Worm (Caenorhabditis elegans) whole organism, L4 larva: ENCODE data around the gene twf-2.

Experiments
- F26F4.8 ChIP-seq: fragments of 200-800 bp; sonication (Bioruptor generic); conservative IDR thresholded peaks from 2 replicates; pipeline ENCODE4 v1.3.6; 2022; ENCODE audit warnings: missing genetic modification characterization, missing compliant biosample characterization
- F37D6.2 ChIP-seq: sonication (generic microtip); optimal IDR thresholded peaks from 2 replicates; lab custom pipeline; 2016; ENCODE audit warnings: mild to moderate bottlenecking, missing genetic modification characterization, missing compliant biosample characterization
- F49E8.2 ChIP-seq: sonication (generic microtip); optimal IDR thresholded peaks from 2 replicates; lab custom pipeline; 2016; ENCODE audit warnings: missing compliant biosample characterization, mild to moderate bottlenecking, missing genetic modification characterization, borderline replicate concordance
- R02D3.7 ChIP-seq: fragments of 150-350 bp; sonication (generic microtip); optimal IDR thresholded peaks from 3 replicates; lab custom pipeline; 2014; ENCODE audit warnings: missing biosample characterization, missing genetic modification characterization
- Y48G9A.11 ChIP-seq: fragments of 200-800 bp; sonication (Bioruptor generic); IDR thresholded peaks from 2 replicates; pipeline ENCODE4 v1.3.6; 2022; ENCODE audit warnings: missing genetic modification reagents, missing genetic modification characterization, missing compliant biosample characterization
- Y75B8A.6 ChIP-seq: fragments of 200-800 bp; sonication (Bioruptor generic); IDR thresholded peaks from 2 replicates; pipeline ENCODE4 v1.3.6; 2022; ENCODE audit warnings: missing genetic modification reagents, missing genetic modification characterization, missing compliant biosample characterization
- aha-1 ChIP-seq: fragments of 150-350 bp; peaks from one replicate; lab custom pipeline; 2014; ENCODE audit warnings: missing biosample characterization, missing genetic modification characterization
- ceh-32 ChIP-seq: sonication (generic microtip); optimal IDR thresholded peaks from 2 replicates; lab custom pipeline; 2016; ENCODE audit warnings: mild to moderate bottlenecking, missing genetic modification characterization, missing compliant biosample characterization; ENCODE audit not compliant: poor library complexity
- cey-2 ChIP-seq: sonication (generic microtip); optimal IDR thresholded peaks from 3 replicates; lab custom pipeline; 2017; ENCODE audit warnings: missing genetic modification characterization, mild to moderate bottlenecking, missing compliant biosample characterization, antibody characterized with exemption, borderline replicate concordance; ENCODE audit not compliant: insufficient read depth
- daf-19 ChIP-seq: fragments of 200-800 bp; sonication (Bioruptor generic); conservative IDR thresholded peaks from 2 replicates; pipeline ENCODE4 v1.3.6; 2022; ENCODE audit warnings: missing genetic modification characterization, missing compliant biosample characterization
- egl-43 ChIP-seq: fragments of 200-800 bp; sonication (Bioruptor generic); IDR thresholded peaks from 2 replicates; pipeline ENCODE4 v1.3.6; 2022; ENCODE audit warnings: missing genetic modification reagents, missing genetic modification characterization, missing compliant biosample characterization
- hlh-11 ChIP-seq: fragments of 200-800 bp; sonication (Bioruptor generic); optimal IDR thresholded peaks from 2 replicates; lab custom pipeline; 2018; ENCODE audit warnings: mild to moderate bottlenecking, missing genetic modification characterization, missing compliant biosample characterization
- lim-7 ChIP-seq: fragments of 200-800 bp; sonication (Bioruptor generic); IDR thresholded peaks from 2 replicates; pipeline ENCODE4 v1.3.6; 2022; ENCODE audit warnings: missing genetic modification characterization, missing compliant biosample characterization
- lin-1 ChIP-seq: fragments of 200-800 bp; sonication (Bioruptor generic); IDR thresholded peaks from 2 replicates; pipeline ENCODE4 v1.3.6; 2022; ENCODE audit warnings: missing genetic modification reagents, missing genetic modification characterization, missing compliant biosample characterization
- lsy-2 ChIP-seq, 2 experiments: fragments of 150-350 bp in 1 of 2; sonication (generic microtip) in 1 of 2; optimal IDR thresholded peaks; 2 replicates each; lab custom pipeline; 2014 to 2017; ENCODE audit warnings: missing biosample characterization in 2 of 2, missing genetic modification characterization in 2 of 2
- nhr-25 ChIP-seq: sonication (generic microtip); optimal IDR thresholded peaks from 2 replicates; lab custom pipeline; 2017; ENCODE audit warnings: missing genetic modification characterization, mild to moderate bottlenecking, missing compliant biosample characterization, antibody characterized with exemption, moderate library complexity, borderline replicate concordance; ENCODE audit not compliant: insufficient read depth
- nhr-6 ChIP-seq: fragments of 150-350 bp; optimal IDR thresholded peaks from 2 replicates; lab custom pipeline; 2014; ENCODE audit warnings: missing biosample characterization, missing genetic modification characterization
- php-3 ChIP-seq: fragments of 200-800 bp; sonication (Bioruptor generic); IDR thresholded peaks from 2 replicates; pipeline ENCODE4 v1.3.6; 2022; ENCODE audit warnings: missing genetic modification reagents, missing genetic modification characterization, missing compliant biosample characterization
- sdz-12 ChIP-seq: fragments of 200-800 bp; sonication (Bioruptor generic); optimal IDR thresholded peaks from 2 replicates; lab custom pipeline; 2018; ENCODE audit warnings: mild to moderate bottlenecking, missing genetic modification characterization, missing compliant biosample characterization
- set-16 ChIP-seq: fragments of 200-800 bp; sonication (Bioruptor generic); IDR thresholded peaks from 2 replicates; pipeline ENCODE4 v1.3.6; 2022; ENCODE audit warnings: missing genetic modification reagents, missing genetic modification characterization, missing compliant biosample characterization
- snpc-1.2 ChIP-seq: fragments of 200-800 bp; sonication (Bioruptor generic); IDR thresholded peaks from 2 replicates; pipeline ENCODE4 v1.3.6; 2022; ENCODE audit warnings: missing genetic modification reagents, missing genetic modification characterization, missing compliant biosample characterization
- spr-3 ChIP-seq: fragments of 200-800 bp; sonication (Bioruptor generic); optimal IDR thresholded peaks from 2 replicates; lab custom pipeline; 2018; ENCODE audit warnings: mild to moderate bottlenecking, missing genetic modification characterization, missing compliant biosample characterization
- tag-97 ChIP-seq: fragments of 200-800 bp; sonication (Bioruptor generic); IDR thresholded peaks from 2 replicates; pipeline ENCODE4 v1.3.6; 2022; ENCODE audit warnings: missing genetic modification characterization, missing compliant biosample characterization
- unc-62 ChIP-seq, 3 experiments: fragments of 150-350 bp in 1 of 3; sonication (generic microtip); optimal IDR thresholded peaks in 2 of 3; peaks in 1 of 3; 1 replicate in 1 of 3; 2 replicates in 2 of 3; lab custom pipeline; 2014 to 2017; ENCODE audit warnings: missing biosample characterization in 3 of 3, missing genetic modification characterization in 3 of 3, missing genetic modification reagents in 3 of 3, missing genotype in 1 of 3
- vab-7 ChIP-seq: fragments of 200-800 bp; sonication (Bioruptor generic); IDR thresholded peaks from 2 replicates; pipeline ENCODE4 v1.3.6; 2022; ENCODE audit warnings: missing genetic modification reagents, missing genetic modification characterization, missing compliant biosample characterization
- ztf-11 ChIP-seq: fragments of 150-350 bp; optimal IDR thresholded peaks from 2 replicates; lab custom pipeline; 2014; ENCODE audit warnings: missing biosample characterization, missing genetic modification characterization

The twf-2 gene

DNA sequence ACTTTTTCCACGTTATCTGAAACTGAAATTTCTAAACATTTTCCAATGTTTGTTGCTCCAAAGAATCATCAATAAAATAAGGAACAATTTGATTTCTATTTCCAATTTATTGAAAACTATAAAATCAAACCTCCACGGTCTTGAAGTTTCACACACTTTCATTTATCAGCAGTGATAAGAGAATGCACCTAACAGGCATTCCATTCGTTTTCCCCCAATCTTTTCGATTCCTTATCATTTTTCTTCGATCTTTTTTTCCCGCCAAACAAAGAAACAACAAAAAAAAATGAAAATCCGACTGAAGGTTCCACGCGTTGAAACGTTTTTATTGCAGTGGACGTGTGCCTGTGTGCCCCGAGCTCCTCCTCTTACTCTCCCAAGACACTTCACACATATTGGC, 10.7 kb downstream of the twf-2 start, which contains the start of gene nas-39 (continued):
- no peak for TF ChIP-seq Y75B8A.6

- TF ChIP-seq set-16 (GFP tag; lab: Robert Waterston, UW) (peak; percentile 82), R02D3.7 (tag; lab: Kevin White, UChicago) (no peak), tag-97 (GFP tag; lab: Robert Waterston, UW) (no peak)
These were observed 11.1 kb downstream of the twf-2 start for ce11 chrX:16457113-16457512.

DNA sequence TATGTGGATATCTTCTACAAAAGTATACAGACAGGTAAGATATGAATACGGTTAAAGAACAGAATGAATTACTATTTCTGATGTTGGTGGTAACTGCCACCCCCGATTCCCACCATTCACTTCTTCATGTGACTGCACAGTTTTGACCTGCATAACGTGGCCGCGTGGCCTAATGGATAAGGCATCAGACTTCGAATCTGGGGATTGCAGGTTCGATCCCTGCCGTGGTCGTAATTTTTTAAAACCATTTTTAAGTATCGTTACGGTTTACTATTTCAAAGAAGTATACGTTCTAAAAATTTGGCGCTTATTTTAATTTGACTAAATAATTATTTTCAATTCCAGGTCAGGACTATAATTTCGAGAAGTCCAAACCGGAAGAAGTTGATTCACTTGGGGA, 15.3 kb downstream of the twf-2 start:
- 0 out of 2 replicates have a peak, but pooled peaks have one; percentile 30 for TF ChIP-seq vab-7 (GFP tag; lab: Robert Waterston, UW)
- TF ChIP-seq lin-1 (GFP tag; lab: Robert Waterston, UW), result no peak
- TF ChIP-seq lim-7 (GFP tag; lab: Robert Waterston, UW), result 0 out of 2 replicates have a peak, but pooled peaks have one; percentile 41
- no peak for TF ChIP-seq Y75B8A.6
- no peak for TF ChIP-seq F49E8.2
- TF ChIP-seq unc-62 (GFP tag; optimal IDR thresholded peaks at IDR 0.05 in 1 of 2; lab: Kevin White, UChicago), result peak in 1 of 2 experiments; percentile 36
- no peak for TF ChIP-seq unc-62 (tag; optimal IDR thresholded peaks at IDR 0.05; lab: Kevin White, UChicago)
- TF ChIP-seq ztf-11, result no peak
- peak; percentile 69; the same call in 1 of the 2 replicates for TF ChIP-seq snpc-1.2 (GFP tag; lab: Robert Waterston, UW)
- 0 out of 2 replicates have a peak, but pooled peaks have one; percentile 37 for TF ChIP-seq egl-43 (GFP tag; lab: Robert Waterston, UW)
- TF ChIP-seq, all 104 proteins: peak for 5

DNA sequence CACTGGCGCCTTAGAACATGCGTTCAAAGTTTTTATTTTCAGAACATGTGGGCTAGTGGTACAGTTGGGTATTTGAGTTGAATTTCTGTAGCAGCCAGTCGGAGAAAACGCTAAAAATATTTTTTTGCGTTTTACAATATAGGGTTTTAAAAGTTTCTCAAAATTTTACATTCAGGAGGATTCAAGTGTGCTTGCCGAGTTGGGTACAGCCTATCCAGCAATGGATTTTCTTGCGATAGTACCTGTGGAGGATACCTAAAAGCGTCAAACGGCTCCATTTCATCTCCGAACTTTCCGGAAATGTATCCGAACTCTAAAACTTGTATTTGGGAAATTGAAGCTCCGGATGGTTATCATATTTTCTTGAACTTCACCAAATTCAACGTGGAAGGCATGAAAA, 20.2 kb downstream of the twf-2 start:
- TF ChIP-seq hlh-11 (tag; lab: Kevin White, UChicago) (no peak), F49E8.2 (no peak), sdz-12 (GFP tag; lab: Kevin White, UChicago) (no peak), Y48G9A.11 (no peak), unc-62 (GFP tag; optimal IDR thresholded peaks at IDR 0.05 in 1 of 2; lab: Kevin White, UChicago) (peak in 1 of 2 experiments; percentile 92), unc-62 (tag; optimal IDR thresholded peaks at IDR 0.05; lab: Kevin White, UChicago) (no peak)

ce11 chrX:16468845-16469244, 22.8 kb downstream of the twf-2 start:
- TF ChIP-seq aha-1 (tag; lab: Kevin White, UChicago), result peak; percentile 8
- TF ChIP-seq nhr-6, result no peak

DNA sequence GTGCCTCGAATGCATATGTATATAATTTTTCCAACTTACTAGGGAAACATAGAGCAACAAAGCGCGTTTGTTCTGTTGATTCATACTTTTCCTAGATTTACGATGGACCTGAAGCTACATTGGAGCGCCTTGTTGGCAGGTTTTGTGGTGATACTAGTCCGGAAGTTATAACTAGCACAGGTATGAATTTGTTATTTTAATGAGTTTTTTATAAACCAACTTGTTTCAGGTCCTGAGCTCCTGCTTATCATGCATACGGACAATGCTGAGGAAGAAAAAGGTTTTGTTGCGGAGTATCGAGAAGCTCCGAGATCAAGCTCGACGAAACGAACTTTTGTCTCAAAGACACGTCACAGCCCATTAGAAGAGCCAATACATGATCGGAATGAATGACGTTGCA, 24.8 kb downstream of the twf-2 start, which contains the start of gene F38E9.1:
TSS of gene F38E9.1 (plus strand) at position 301 of the 400 bp plus-strand sequence.
- no peak for TF ChIP-seq spr-3

ce11 chrX:16480232-16480631, 34.2 kb downstream of the twf-2 start:
- TF ChIP-seq aha-1 (tag; lab: Kevin White, UChicago), result peak; percentile 57
- TF ChIP-seq nhr-25 (tag; lab: Kevin White, UChicago), result no peak
- no peak for TF ChIP-seq daf-19
- TF ChIP-seq F37D6.2, result no peak
- TF ChIP-seq php-3, result no peak
- no peak for TF ChIP-seq Y48G9A.11

DNA sequence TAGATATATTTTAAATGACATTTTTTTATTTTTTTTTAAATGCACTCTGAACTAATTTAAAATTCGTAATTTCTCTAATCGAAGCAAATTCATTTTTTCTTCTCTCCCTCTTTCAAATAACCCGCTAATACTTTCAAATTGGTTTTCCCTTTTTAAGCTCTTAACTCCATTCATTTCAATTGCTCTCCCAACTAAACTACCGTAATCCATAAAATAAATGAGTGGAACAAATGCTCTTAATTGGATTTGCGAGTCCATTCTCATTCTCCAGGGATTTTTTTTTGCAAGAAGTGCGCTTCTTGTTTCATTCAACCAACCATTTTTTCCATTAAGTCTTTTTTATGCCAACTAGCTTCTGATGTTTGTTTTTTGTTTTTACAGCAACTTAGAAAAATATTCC, 35.0 kb downstream of the twf-2 start:
- no peak for TF ChIP-seq cey-2
- peak in 1 of 2 experiments; percentile 57 for TF ChIP-seq lsy-2 (tag; optimal IDR thresholded peaks at IDR 0.05; lab: Kevin White, UChicago)
- no peak for TF ChIP-seq F26F4.8 (GFP tag; lab: Robert Waterston, UW)
- peak; percentile 21 for TF ChIP-seq ceh-32 (tag; lab: Kevin White, UChicago)
- TF ChIP-seq, all 104 proteins: peak for 2
